Worm (Caenorhabditis elegans) whole organism, mixed stage, embryonic: ENCODE results near the gene fbxa-131.

Source experiments
- ces-1 ChIP-seq: fragments of 150-350 bp; optimal IDR thresholded peaks from 2 replicates; lab custom pipeline; 2014; ENCODE audit warnings: missing biosample characterization, missing genetic modification reagents, missing genetic modification characterization
- nhr-237 ChIP-seq: fragments of 150-350 bp; optimal IDR thresholded peaks from 2 replicates; lab custom pipeline; 2014; ENCODE audit warnings: missing biosample characterization, missing genetic modification characterization
- nhr-28 ChIP-seq: fragments of 150-350 bp; optimal IDR thresholded peaks from 2 replicates; lab custom pipeline; 2014; ENCODE audit warnings: missing biosample characterization, missing genetic modification characterization
- pha-4 ChIP-seq: fragments of 150-350 bp; optimal IDR thresholded peaks from 2 replicates; lab custom pipeline; 2018; ENCODE audit warnings: missing biosample characterization, missing genetic modification reagents, missing genetic modification characterization
- unc-120 ChIP-seq: sonication (generic microtip); optimal IDR thresholded peaks from 2 replicates; lab custom pipeline; 2017; ENCODE audit warnings: missing genetic modification characterization, missing compliant biosample characterization; ENCODE audit not compliant: poor library complexity, severe bottlenecking
- unc-39 ChIP-seq: fragments of 150-350 bp; optimal IDR thresholded peaks from 2 replicates; lab custom pipeline; 2014; ENCODE audit warnings: missing biosample characterization, missing genetic modification characterization
- zip-8 ChIP-seq: fragments of 150-350 bp; optimal IDR thresholded peaks from 2 replicates; lab custom pipeline; 2014; ENCODE audit warnings: missing biosample characterization, missing genetic modification characterization

DNA sequence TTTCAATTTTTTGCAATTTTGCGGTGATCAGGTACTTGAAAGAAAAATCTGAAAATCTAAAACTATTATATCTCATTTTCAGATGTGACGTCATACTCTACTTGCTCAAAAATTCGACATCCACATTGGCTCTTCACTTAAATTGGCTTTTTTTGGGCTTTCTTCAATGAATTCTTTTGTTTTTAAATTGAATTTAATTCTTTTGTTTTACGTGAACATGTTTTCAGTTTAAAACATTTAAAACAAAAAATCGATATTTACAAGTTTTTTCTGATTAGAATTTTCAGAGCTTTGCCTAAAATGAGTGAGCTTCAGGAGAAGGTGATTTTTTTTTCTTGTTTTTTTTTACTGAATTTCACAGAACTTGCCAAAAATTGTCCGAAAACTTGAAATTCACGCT is 3.4 kb downstream of the fbxa-131 start, which contains the start of gene W04E12.3:
- TF ChIP-seq nhr-237 (tag; lab: Kevin White, UChicago) (no peak), unc-120 (tag; lab: Kevin White, UChicago) (no peak), pha-4 (tag; lab: Kevin White, UChicago) (no peak), zip-8 (no peak), ces-1 (GFP tag; lab: Kevin White, UChicago) (no peak), nhr-28 (tag; lab: Kevin White, UChicago) (no peak), unc-39 (tag; lab: Kevin White, UChicago) (no peak)
